Worm (Caenorhabditis elegans) whole organism, L4/young adult: ENCODE measurements around the gene srh-73.

Source experiments
- W03F9.2 ChIP-seq: fragments of 150-350 bp; optimal IDR thresholded peaks from 2 replicates; lab custom pipeline; 2014; ENCODE audit warnings: missing biosample characterization, missing genetic modification characterization
- dao-5 ChIP-seq: sonication (generic microtip); optimal IDR thresholded peaks from 2 replicates; lab custom pipeline; 2016; ENCODE audit warnings: missing genotype, missing genetic modification characterization, moderate library complexity, missing compliant biosample characterization
- him-1 ChIP-seq: sonication (generic microtip); optimal IDR thresholded peaks from 2 replicates; lab custom pipeline; 2016; ENCODE audit warnings: missing genotype, missing genetic modification reagents, missing genetic modification characterization, missing compliant biosample characterization

Gene srh-73

DNA sequence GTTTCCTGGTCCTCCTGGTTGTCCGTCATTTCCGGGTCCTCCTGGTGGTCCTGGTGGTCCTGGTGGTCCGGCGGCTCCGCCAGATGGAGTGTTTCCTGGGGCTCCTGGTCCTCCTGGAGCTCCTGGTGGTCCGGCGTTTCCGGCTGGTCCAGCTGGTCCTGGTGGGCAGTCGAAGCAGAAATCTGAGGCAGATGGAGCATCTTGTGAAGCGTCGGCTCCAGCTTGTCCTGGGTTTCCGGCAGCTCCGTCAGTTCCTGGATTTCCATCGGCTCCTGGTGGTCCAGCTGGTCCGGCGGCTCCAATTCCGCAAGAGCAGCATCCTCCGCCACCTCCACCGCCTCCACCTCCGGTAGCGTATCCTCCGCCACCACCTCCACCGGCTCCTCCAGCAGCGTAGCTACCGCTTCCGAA, 17.9 kb upstream of the srh-73 start:
- no peak for TF ChIP-seq him-1 (tag; lab: Kevin White, UChicago)
- no peak for TF ChIP-seq dao-5 (tag; lab: Kevin White, UChicago)
- no peak for TF ChIP-seq W03F9.2 (tag; lab: Kevin White, UChicago)

DNA sequence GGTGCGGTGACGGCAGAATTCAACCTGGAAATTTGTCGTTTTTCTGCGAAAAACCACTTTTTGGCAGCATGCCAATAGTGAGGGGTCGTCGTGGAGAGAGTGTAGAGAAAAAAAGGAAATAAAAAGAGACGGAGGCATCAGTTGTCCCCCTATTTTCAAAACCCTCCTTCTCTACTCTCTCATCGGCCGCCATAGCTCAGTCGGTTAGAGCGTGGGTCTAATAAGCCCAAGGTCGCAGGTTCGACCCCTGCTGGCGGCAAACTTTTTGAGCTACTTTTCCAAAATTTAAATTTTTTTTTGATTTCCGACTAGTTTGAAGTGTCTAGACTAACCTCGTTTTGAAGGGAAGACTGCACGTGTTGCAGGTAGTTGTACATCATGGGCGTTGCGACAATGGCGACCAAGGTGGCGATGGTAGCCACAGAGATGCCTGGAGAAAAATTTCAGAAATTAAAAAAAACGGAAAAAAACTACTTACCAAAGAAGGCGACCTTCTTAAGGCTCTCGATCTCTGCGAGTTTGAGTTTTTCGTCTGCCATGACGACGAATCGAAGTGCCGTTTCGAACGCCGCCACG, 17.3 kb upstream of the srh-73 start, which contains the start of gene col-85:
TSS of gene col-85 (minus strand) at position 540 of the 576 bp plus-strand sequence.
- TF ChIP-seq him-1 (tag; lab: Kevin White, UChicago), result peak; percentile 68
- TF ChIP-seq dao-5 (tag; lab: Kevin White, UChicago), result peak; percentile 85
- TF ChIP-seq W03F9.2 (tag; lab: Kevin White, UChicago), result peak; percentile 51

DNA sequence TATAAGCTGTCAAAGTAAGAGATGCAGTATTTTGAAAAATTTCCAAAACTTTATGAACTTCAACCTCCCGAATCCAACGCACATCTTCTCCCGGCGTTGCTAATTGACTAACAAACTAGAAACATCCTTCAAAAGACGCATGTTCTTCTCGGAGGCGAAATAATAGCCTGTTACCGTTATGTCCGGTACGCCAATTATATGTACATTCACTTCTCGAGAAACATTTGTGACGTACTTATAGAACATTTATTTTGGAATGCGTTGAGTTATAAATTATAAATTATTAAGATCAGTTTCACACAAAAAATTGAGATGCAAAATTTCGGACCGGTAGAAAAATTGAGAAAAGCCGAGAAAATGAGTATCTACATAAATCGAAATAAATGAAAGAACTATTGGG, 15.0 kb upstream of the srh-73 start, which contains the start of gene T21B4.3:
TSS of gene T21B4.3 (minus strand) at position 101 of the 400 bp plus-strand sequence.
- TF ChIP-seq him-1 (tag; lab: Kevin White, UChicago) (no peak), dao-5 (tag; lab: Kevin White, UChicago) (no peak), W03F9.2 (tag; lab: Kevin White, UChicago) (no peak)

DNA sequence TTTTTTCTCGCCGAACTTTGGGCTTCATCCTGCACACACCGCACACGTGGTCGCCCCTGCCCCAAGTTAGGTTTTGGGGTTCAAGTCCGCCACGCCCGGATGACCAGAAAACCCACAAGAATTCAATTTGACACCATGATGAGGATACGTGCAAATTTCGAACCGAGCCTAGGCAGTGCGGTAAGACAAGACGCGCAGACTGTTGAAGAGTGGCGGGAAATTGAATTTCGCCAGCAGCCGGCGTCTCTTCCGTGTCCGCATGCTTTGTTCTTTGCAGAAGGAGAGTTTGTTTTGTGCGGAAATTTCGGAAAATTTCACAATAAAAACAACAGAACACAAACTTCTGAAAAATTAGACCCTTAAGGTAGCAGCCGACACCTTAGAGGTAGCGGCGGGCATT, 12.0 kb upstream of the srh-73 start:
- TF ChIP-seq W03F9.2 (tag; lab: Kevin White, UChicago), result no peak
- no peak for TF ChIP-seq dao-5 (tag; lab: Kevin White, UChicago)
- no peak for TF ChIP-seq him-1 (tag; lab: Kevin White, UChicago)

DNA sequence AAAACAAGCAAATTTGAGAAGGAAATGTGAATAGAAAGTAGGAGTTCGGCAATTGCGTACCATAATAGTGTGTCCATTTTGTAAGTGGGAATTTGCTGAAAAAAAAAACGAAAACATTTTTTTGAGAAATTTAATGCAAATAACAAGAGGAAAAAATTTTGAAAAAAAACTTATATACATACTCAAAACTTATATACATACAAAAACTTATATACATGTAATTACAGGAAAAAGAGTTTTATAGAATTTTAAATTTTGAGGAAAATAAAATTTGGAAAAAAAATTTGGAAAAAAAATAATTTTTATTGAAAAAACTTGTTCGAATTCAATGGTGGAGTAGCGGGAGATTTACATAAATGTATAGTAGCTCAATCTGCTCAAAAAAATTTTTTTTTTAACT, 9.2 kb upstream of the srh-73 start, which contains the start of gene ador-1:
TSS of gene ador-1 (minus strand) at position 101 of the 400 bp plus-strand sequence.
- TF ChIP-seq him-1 (tag; lab: Kevin White, UChicago) (no peak), W03F9.2 (tag; lab: Kevin White, UChicago) (no peak), dao-5 (tag; lab: Kevin White, UChicago) (no peak)

DNA sequence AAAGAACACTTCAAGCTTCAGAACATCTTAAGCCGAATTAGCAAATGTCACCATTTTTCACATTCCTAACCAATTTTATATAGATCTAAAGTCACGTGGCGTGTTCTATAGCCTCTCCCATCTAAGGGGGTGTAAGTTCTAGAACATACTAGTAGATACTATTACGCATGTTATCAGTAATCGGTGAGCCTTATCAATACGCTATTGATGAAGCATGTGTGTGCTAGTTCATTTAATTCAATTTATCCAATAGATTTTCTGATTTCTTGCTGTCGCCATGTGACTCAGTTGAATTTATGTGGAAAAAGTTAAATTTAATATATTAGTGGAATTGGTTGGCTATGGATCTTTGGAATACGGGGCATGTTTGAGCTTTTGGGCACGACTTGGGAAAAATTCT, 5.5 kb upstream of the srh-73 start:
- TF ChIP-seq him-1 (tag; lab: Kevin White, UChicago) (no peak), dao-5 (tag; lab: Kevin White, UChicago) (no peak), W03F9.2 (tag; lab: Kevin White, UChicago) (no peak)

DNA sequence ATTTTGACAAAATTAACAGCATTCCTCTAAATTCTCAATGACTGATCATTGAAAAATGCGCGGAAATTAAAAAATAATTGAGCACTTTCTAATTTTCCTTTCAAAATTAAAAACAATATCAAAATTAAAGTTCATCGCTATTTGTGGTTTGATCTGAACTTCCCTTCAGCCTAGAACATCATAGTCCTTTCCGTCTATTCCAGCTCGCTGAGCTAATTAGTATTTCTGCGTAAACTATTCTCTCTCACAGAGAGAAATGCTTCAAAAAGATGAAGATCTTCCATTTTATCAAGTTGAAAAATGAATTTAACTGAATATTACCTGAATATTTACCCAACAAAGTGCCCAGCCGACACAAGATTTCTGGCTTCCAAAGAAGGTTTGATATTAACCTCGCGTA, 4.9 kb upstream of the srh-73 start, which contains the start of gene srh-68:
TSS of gene srh-68 (plus strand) at position 301 of the 400 bp plus-strand sequence.
- TF ChIP-seq W03F9.2 (tag; lab: Kevin White, UChicago) (no peak), dao-5 (tag; lab: Kevin White, UChicago) (no peak), him-1 (tag; lab: Kevin White, UChicago) (no peak)

DNA sequence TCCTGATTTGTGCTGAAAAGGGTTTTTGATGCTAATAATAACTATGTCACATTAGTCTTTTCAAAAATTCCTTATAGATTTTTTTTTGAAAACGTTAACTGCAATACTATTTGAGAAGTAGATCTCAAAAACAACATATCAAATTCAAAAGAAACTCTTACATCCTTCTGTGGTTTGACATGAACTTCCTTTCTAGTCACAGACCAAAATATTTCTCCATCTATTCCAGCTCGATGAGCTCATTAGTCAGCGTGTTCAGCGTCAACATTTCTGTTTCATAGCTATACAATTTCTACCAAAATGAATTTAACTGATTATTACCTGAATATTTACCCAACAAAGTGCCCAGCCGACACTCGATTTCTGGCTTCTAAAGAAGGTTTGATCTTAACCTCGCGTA, 3.3 kb upstream of the srh-73 start, which contains the start of gene srh-67:
TSS of gene srh-67 (plus strand) at position 301 of the 400 bp plus-strand sequence.
- TF ChIP-seq W03F9.2 (tag; lab: Kevin White, UChicago) (no peak), dao-5 (tag; lab: Kevin White, UChicago) (no peak), him-1 (tag; lab: Kevin White, UChicago) (no peak)

DNA sequence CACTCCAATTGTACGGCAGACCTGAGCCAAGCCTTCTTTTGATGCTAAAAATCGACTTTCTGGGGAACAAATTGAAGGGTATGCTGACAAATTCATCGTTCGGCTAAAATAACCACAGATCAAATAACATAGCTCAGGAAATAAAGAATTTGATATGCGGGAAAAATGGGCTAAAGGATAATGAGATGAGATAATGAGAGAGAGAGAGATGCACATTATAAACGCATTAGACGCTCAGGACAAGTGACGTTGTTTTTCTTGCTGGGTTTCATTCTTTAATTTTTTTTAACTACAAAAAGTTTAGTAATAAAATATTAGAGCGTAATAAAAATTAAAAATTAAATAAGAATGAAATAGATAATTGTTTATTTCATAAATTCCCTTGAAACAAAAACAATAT, 2.7 kb downstream of the srh-73 start, which contains the start of gene srh-69:
TSS of gene srh-69 (minus strand) at position 101 of the 400 bp plus-strand sequence.
- TF ChIP-seq him-1 (tag; lab: Kevin White, UChicago), result no peak
- no peak for TF ChIP-seq W03F9.2 (tag; lab: Kevin White, UChicago)
- no peak for TF ChIP-seq dao-5 (tag; lab: Kevin White, UChicago)

DNA sequence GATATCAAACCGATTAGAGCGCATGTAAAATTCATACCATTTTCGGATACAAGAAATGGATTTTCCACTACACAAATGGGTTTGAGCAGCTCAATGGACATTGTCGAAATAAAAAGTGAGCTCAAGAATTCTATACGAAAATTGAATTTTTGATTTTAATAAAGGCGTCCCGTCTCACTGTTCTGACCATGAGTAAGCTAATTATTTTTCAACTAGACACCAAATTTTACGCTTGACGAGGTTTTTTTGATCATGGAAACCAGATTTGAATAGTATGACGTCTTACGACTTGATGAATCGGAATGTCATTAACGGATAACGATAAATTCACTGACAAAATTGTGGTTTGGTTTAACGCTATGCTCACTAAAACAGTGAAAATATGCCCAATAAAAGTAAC, 4.3 kb downstream of the srh-73 start, which contains the start of gene srh-61:
TSS of gene srh-61 (minus strand) at position 101 of the 400 bp plus-strand sequence.
- TF ChIP-seq him-1 (tag; lab: Kevin White, UChicago) (no peak), W03F9.2 (tag; lab: Kevin White, UChicago) (no peak), dao-5 (tag; lab: Kevin White, UChicago) (no peak)

DNA sequence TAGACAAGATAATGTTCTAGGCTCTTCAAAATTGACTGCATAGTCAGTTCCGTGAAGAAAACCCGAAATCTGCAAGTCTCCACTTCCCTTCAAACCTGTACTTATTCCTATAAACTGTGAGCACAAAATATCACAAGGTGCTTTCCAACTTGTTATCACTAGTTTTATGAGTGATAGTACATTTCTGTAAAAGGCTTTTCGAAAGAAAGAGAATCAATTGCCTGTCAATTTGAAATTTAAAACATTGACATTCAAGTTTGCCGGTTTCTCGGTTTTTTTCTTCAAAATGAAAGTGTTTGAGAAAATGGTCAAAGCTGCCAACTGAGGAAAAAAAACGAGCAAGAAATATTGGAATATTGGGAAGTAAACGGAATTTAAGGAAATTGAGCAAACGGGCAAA, 6.0 kb downstream of the srh-73 start:
- no peak for TF ChIP-seq W03F9.2 (tag; lab: Kevin White, UChicago)
- TF ChIP-seq him-1 (tag; lab: Kevin White, UChicago), result no peak
- TF ChIP-seq dao-5 (tag; lab: Kevin White, UChicago), result no peak

DNA sequence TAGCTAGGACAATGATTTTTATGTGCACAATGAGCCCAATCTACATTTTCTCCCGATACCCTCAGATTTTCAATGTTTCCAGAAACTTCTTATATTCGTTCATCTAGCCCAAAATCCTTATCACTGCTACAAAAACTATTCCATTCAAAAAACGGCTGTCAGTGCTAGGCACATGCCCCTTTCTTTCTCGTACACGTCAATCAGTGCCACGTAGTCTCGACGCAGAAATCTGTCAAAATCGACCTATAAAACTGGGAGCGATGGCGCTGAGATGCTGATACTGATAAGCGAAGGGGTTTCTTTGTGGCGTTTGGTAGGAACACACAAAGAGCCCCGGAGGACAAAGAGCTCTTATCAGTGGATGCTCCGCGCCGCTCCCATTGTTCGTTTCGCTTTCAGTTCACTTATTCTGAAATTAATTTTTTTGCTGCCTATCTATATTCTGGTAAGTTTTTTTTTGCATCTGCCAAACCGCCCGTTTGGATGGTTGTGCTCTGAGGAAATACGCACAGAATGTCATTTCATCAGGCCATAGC, 6.9 kb downstream of the srh-73 start, which contains the start of gene srh-70:
TSS of gene srh-70 (minus strand) at position 51 of the 536 bp plus-strand sequence.
- no peak for TF ChIP-seq dao-5 (tag; lab: Kevin White, UChicago)
- TF ChIP-seq W03F9.2 (tag; lab: Kevin White, UChicago), result no peak
- no peak for TF ChIP-seq him-1 (tag; lab: Kevin White, UChicago)

DNA sequence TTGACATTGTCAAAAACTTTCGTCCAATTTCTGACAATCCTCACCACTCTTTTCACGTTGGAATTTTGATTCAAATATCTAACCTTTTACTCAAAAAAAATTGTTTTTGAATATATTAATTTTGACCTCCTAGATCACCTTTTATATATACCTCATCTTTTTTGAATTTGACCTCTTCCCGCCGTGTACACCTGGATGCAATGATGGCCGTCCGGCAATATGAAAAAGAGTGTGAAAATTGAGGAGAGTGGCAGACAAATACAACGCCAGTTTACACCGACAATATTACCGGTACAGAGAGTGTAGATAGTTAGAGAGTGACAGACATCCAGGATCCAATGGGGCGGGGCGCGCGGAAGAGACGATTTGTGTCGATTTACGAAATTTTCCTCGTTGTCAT, 7.7 kb downstream of the srh-73 start, which contains the start of gene ceh-99:
TSS of gene ceh-99 (plus strand) at position 366 of the 400 bp plus-strand sequence.
- TF ChIP-seq dao-5 (tag; lab: Kevin White, UChicago) (no peak), him-1 (tag; lab: Kevin White, UChicago) (no peak), W03F9.2 (tag; lab: Kevin White, UChicago) (no peak)
